Fruit fly (Drosophila melanogaster): Measurements from ENCODE around the gene Apc2.

dm6 chr3R:24137311-24137945 is 26.3 kb upstream of the Apc2 start, which contains the start of gene Npc2f:
- TF ChIP-seq usp (GFP tag; optimal IDR thresholded peaks at IDR 0.05) (no peak), psq (GFP tag; optimal IDR thresholded peaks at IDR 0.05) (no peak)

Data from whole organism, wandering third instar larva.